Worm (Caenorhabditis elegans): ENCODE results near the gene his-40.

DNA sequence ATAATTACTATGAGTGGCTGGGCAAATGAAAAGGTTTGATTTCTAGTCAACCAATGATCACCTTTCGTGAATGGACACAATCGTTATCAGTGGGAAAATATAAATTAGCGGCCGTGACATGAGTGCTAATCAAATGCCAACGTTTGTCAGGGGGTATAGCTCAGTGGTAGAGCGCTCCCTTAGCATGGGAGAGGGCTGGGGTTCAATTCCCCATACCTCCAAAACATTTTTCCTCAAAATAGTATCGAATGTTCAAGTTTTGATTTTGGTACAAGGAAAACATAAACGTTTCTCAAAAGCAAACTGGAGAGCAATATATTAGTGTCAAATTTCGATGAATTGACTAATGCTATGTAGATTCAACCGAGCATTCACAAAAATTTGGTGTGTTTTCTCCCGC lies 13.7 kb downstream of the his-40 start:
- TF ChIP-seq ztf-29 (GFP tag; IDR thresholded peaks at IDR 0.05), result no peak
- TF ChIP-seq flt-1 (GFP tag; IDR thresholded peaks at IDR 0.05), result no peak
- no peak for TF ChIP-seq med-1 (GFP tag; optimal IDR thresholded peaks at IDR 0.05; ENCODE audit: insufficient read depth)

Measured in whole organism, midembryonic.